Fruit fly (Drosophila melanogaster): ENCODE results near the gene CG17646.

DNA sequence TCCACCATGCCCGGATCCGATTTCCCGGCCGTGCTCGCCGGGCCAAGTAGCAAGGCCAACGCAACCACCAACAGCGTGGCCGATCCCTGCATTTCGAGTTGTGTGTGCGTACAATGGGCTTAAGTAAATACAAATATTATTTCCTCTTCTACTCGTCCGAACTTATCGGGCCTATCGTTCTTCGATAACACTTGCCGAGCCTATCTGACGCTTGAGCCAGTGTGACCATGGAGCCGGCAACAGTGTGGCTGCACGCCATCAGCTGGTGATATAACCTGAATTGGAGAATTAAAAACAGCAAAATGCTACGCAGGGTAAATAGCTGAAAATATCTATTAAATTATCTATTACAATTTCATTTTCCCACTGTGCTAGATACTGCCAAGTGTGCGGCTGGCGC lies 22.1 kb upstream of the CG17646 start, which contains the start of the genes CG17660 and mRpL48:
- TF ChIP-seq kay (GFP tag; ENCODE audit: borderline replicate concordance) (no peak), pad (GFP tag; optimal IDR thresholded peaks at IDR 0.05) (no peak), cnc (optimal IDR thresholded peaks at IDR 0.05) (no peak), Hr96 (GFP tag; optimal IDR thresholded peaks at IDR 0.05) (no peak), tj (GFP tag; optimal IDR thresholded peaks at IDR 0.05) (no peak), CG11617 (GFP tag; optimal IDR thresholded peaks at IDR 0.05) (peak; percentile 33), cic (GFP tag; optimal IDR thresholded peaks at IDR 0.05) (peak; percentile 22), CG7101 (tag; optimal IDR thresholded peaks at IDR 0.05) (peak; percentile 17), CG12768 (GFP tag; optimal IDR thresholded peaks at IDR 0.05) (no peak), CG7045 (GFP tag; optimal IDR thresholded peaks at IDR 0.05) (no peak), Clk (GFP tag; optimal IDR thresholded peaks at IDR 0.05) (no peak), ovo (GFP tag; optimal IDR thresholded peaks at IDR 0.05) (peak; percentile 40), toe (GFP tag; optimal IDR thresholded peaks at IDR 0.05) (no peak)

Measured in whole organism, adult.